Worm (Caenorhabditis elegans): Measurements from ENCODE around the gene str-156.

DNA sequence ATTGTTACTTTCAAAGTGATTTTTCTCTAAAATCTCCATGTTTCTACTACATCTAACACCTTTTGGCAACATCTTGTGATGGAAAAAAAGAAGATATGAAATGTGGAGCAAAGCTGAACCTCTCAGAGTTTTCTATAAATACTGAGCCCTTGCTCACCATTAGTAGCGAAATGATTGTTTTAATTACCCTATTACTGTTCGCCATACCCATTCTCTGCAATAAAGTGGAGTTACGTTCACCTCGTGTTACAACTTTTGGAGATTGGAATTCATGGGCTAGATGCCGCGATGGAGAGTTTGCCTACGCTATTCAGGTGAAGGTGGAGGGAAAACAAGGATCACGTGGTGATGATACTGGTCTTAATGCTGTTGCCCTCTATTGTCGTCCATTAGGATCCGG lies 50.6 kb downstream of the str-156 start, which contains the start of gene txt-3:
- no peak for TF ChIP-seq unc-62 (GFP tag; optimal IDR thresholded peaks at IDR 0.05)
- TF ChIP-seq lin-35 (GFP tag; optimal IDR thresholded peaks at IDR 0.05) = no peak
- TF ChIP-seq pha-4 (tag; optimal IDR thresholded peaks at IDR 0.05) = no peak
- TF ChIP-seq F37B4.10 (GFP tag; IDR thresholded peaks at IDR 0.05) = no peak
- no peak for TF ChIP-seq attf-6 (GFP tag; IDR thresholded peaks at IDR 0.05)
- no peak for TF ChIP-seq ceh-58 (GFP tag; IDR thresholded peaks at IDR 0.05)
- TF ChIP-seq F10E7.11 (tag; optimal IDR thresholded peaks at IDR 0.05) = no peak
- TF ChIP-seq C17E4.6 (GFP tag; IDR thresholded peaks at IDR 0.05) = no peak

Measured in whole organism, young adult.